ENCODE assay signal across 2 worm cellular contexts in the genomic region with DNA sequence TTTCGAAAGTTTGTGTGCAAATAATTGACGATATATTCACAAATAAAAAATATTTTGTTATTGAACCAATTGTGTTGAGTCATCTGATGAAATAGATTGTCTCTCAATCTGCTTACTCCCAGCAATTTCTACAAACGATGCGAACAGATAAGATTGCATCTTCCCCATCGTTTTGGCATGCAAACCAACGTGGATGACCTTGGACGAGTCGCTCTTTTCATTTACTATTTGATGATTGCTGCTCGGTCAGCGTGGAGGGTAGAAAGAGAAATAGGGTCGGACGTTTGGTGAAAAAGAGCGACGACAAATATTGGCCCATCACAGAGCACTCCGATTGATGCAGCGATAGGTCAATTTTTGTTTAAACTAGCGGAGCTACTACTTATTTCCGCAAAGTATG.
TF ChIP-seq lines count a peak whose summit lies in the region.

No protein-coding gene starts in this region.

TF ChIP-seq in whole organism, L2 larva, 48 proteins besides CTCF, POLR2A, EP300 and RAD21 (continued from another document):
- TF ChIP-seq sma-9 (GFP tag; optimal IDR thresholded peaks at IDR 0.05; lab: Kevin White, UChicago): peak; percentile 88
- no peak for TF ChIP-seq sma-9 (tag; optimal IDR thresholded peaks at IDR 0.05; lab: Kevin White, UChicago)
- no peak for TF ChIP-seq Y55F3AM.14 (GFP tag; optimal IDR thresholded peaks at IDR 0.05; lab: Kevin White, UChicago)
- TF ChIP-seq crh-2 (tag; optimal IDR thresholded peaks at IDR 0.05; lab: Kevin White, UChicago): peak; percentile 80
- no peak for TF ChIP-seq nhr-10 (tag; optimal IDR thresholded peaks at IDR 0.05; lab: Kevin White, UChicago)
- TF ChIP-seq nhr-237 (tag; optimal IDR thresholded peaks at IDR 0.05; lab: Kevin White, UChicago): no peak
- no peak for TF ChIP-seq unc-39 (tag; optimal IDR thresholded peaks at IDR 0.05; lab: Kevin White, UChicago)
- TF ChIP-seq fos-1 (tag; optimal IDR thresholded peaks at IDR 0.05; lab: Kevin White, UChicago): peak; percentile 86
- TF ChIP-seq ztf-4 (tag; optimal IDR thresholded peaks at IDR 0.05; lab: Kevin White, UChicago): no peak
- peak; percentile 39 for TF ChIP-seq F13H6.1 (tag; optimal IDR thresholded peaks at IDR 0.05; lab: Kevin White, UChicago)
- TF ChIP-seq nhr-25 (tag; optimal IDR thresholded peaks at IDR 0.05; lab: Kevin White, UChicago): peak; percentile 80
- TF ChIP-seq nhr-129 (tag; optimal IDR thresholded peaks at IDR 0.05; lab: Kevin White, UChicago): peak; percentile 99
- no peak for TF ChIP-seq unc-55 (GFP tag; optimal IDR thresholded peaks at IDR 0.05; lab: Kevin White, UChicago)
- TF ChIP-seq ZK546.5 (tag; optimal IDR thresholded peaks at IDR 0.05; lab: Kevin White, UChicago): no peak
- peak; percentile 52 for TF ChIP-seq nhr-6 (tag; optimal IDR thresholded peaks at IDR 0.05; lab: Kevin White, UChicago)
- no peak for TF ChIP-seq nhr-11 (tag; optimal IDR thresholded peaks at IDR 0.05; lab: Kevin White, UChicago)
- peak; percentile 8 for TF ChIP-seq lin-11 (tag; optimal IDR thresholded peaks at IDR 0.05; lab: Kevin White, UChicago)
- no peak for TF ChIP-seq ama-1 (optimal IDR thresholded peaks at IDR 0.05; lab: Kevin White, UChicago)
- TF ChIP-seq ceh-82 (tag; optimal IDR thresholded peaks at IDR 0.05; lab: Kevin White, UChicago): no peak
- TF ChIP-seq nhr-12 (tag; optimal IDR thresholded peaks at IDR 0.05; lab: Kevin White, UChicago): no peak
- peak; percentile 51 for TF ChIP-seq blmp-1 (tag; optimal IDR thresholded peaks at IDR 0.05; lab: Kevin White, UChicago; ENCODE audit: insufficient read depth)
- TF ChIP-seq lin-13 (GFP tag; optimal IDR thresholded peaks at IDR 0.05; lab: Kevin White, UChicago): peak; percentile 50
- TF ChIP-seq nhr-21 (tag; optimal IDR thresholded peaks at IDR 0.05; lab: Kevin White, UChicago): peak; percentile 79
- TF ChIP-seq gmeb-1 (tag; optimal IDR thresholded peaks at IDR 0.05; lab: Kevin White, UChicago): peak; percentile 11
- TF ChIP-seq lin-39 (tag; optimal IDR thresholded peaks at IDR 0.05; lab: Kevin White, UChicago): no peak
- peak; percentile 88 for TF ChIP-seq ceh-16 (tag; optimal IDR thresholded peaks at IDR 0.05; lab: Kevin White, UChicago)

TF ChIP-seq in whole organism, L4 larva, 104 proteins besides CTCF, POLR2A, EP300 and RAD21 (continued from another document):
- TF ChIP-seq egl-43 (GFP tag; IDR thresholded peaks at IDR 0.05; lab: Robert Waterston, UW) (peak; percentile 42; the same call in 1 of the 2 replicates), lin-15B (tag; optimal IDR thresholded peaks at IDR 0.05; lab: Kevin White, UChicago) (no peak), duxl-1 (tag; optimal IDR thresholded peaks at IDR 0.05; lab: Kevin White, UChicago; ENCODE audit: poor library complexity) (peak; percentile 51), lsy-2 (tag; optimal IDR thresholded peaks at IDR 0.05; lab: Kevin White, UChicago) (peak in 1 of 2 experiments; percentile 48), Y5F2A.4 (GFP tag; optimal IDR thresholded peaks at IDR 0.05; lab: Kevin White, UChicago) (no peak), aha-1 (tag; lab: Kevin White, UChicago) (peak; percentile 6), daf-19 (GFP tag; conservative IDR thresholded peaks at IDR 0.05; lab: Robert Waterston, UW) (0 out of 2 replicates have a peak, but pooled peaks have one; percentile 18), pqm-1 (tag; optimal IDR thresholded peaks at IDR 0.05; lab: Kevin White, UChicago) (peak; percentile 45), Y105C5A.15 (GFP tag; IDR thresholded peaks at IDR 0.05; lab: Robert Waterston, UW) (no peak), php-3 (GFP tag; IDR thresholded peaks at IDR 0.05; lab: Robert Waterston, UW) (no peak), ceh-20 (GFP tag; IDR thresholded peaks at IDR 0.05; lab: Robert Waterston, UW) (0 out of 2 replicates have a peak, but pooled peaks have one; percentile 11), ama-1 (optimal IDR thresholded peaks at IDR 0.05; lab: Kevin White, UChicago) (peak; percentile 52), nhr-111 (GFP tag; optimal IDR thresholded peaks at IDR 0.05; lab: Kevin White, UChicago) (peak; percentile 18), daf-16 (GFP tag; optimal IDR thresholded peaks at IDR 0.05; lab: Kevin White, UChicago) (peak in 1 of 2 experiments; percentile 71), daf-16 (tag; optimal IDR thresholded peaks at IDR 0.05; lab: Kevin White, UChicago) (peak; percentile 73), unc-62 (GFP tag; optimal IDR thresholded peaks at IDR 0.05 in 1 of 2; lab: Kevin White, UChicago) (peak in 1 of 2 experiments; percentile 98), unc-62 (tag; optimal IDR thresholded peaks at IDR 0.05; lab: Kevin White, UChicago) (no peak), ztf-7 (tag; optimal IDR thresholded peaks at IDR 0.05; lab: Kevin White, UChicago) (peak; percentile 97), dmd-6 (GFP tag; IDR thresholded peaks at IDR 0.05; lab: Robert Waterston, UW) (peak; percentile 30; the same call in 1 of the 2 replicates), F26F4.8 (GFP tag; conservative IDR thresholded peaks at IDR 0.05; lab: Robert Waterston, UW) (no peak), nhr-11 (tag; optimal IDR thresholded peaks at IDR 0.05; lab: Kevin White, UChicago) (peak; percentile 67), nhr-42 (GFP tag; IDR thresholded peaks at IDR 0.05; lab: Robert Waterston, UW) (0 out of 2 replicates have a peak, but pooled peaks have one; percentile 13), tra-1 (GFP tag; IDR thresholded peaks at IDR 0.05; lab: Robert Waterston, UW) (no peak), pha-4 (GFP tag; IDR thresholded peaks at IDR 0.05; lab: Robert Waterston, UW) (0 out of 2 replicates have a peak, but pooled peaks have one; percentile 28), pha-4 (tag; optimal IDR thresholded peaks at IDR 0.05; lab: Kevin White, UChicago) (no peak)
